Worm (Caenorhabditis elegans) whole organism, dauer: Measurements from ENCODE around the gene natc-2.

Source experiments
- unc-62 ChIP-seq: sonication (generic microtip); optimal IDR thresholded peaks from 2 replicates; lab custom pipeline; 2017; ENCODE audit warnings: missing biosample characterization, missing genetic modification reagents, missing genetic modification characterization

The natc-2 gene

DNA sequence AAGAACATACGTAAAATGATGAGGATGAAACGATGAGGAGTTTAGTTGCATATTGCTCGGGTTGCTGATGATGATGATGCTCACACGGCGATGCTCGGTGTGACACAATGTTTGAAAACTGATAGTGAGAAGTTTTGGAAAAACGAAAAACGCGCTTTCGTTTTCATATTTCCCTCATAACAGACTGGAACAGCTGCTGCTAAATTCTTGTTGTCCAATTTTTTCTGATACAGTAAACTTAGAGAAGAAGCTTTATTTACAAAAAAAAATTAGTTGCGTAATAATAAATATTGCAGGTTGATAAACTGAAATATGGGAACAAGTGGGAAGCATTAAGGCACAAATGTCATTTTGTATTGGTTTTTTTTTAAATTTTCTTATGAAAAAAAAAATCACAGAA is 50.7 kb downstream of the natc-2 start, which contains the start of gene ceh-33:
Gene ceh-33, minus strand, starts transcription at position 101 of the 400 bp plus-strand sequence.
- TF ChIP-seq unc-62: no peak
